Fruit fly (Drosophila melanogaster) ovary, adult (tissue): ENCODE data around the gene Cpr65Aw.
"Not testable (repeated sequence)": the region's sequence is repeated elsewhere in the genome, so short reads cannot be mapped to it uniquely, and the experiment has no call there.

Source experiments
- CG17801 ChIP-seq: fragments of 200-800 bp; optimal IDR thresholded peaks from 2 replicates; lab custom pipeline; 2019; ENCODE audit warnings: missing biosample characterization, mild to moderate bottlenecking, missing genetic modification characterization, moderate library complexity; ENCODE audit not compliant: partially characterized antibody

The Cpr65Aw gene

dm6 chr3L:6150757-6151354 is 8.6 kb upstream of the Cpr65Aw start, which contains the start of the genes Cpr65Ax2 and Lcp65Aa:
TSS of gene Cpr65Ax2 (minus strand) at chr3L:6150857.
TSS of gene Lcp65Aa (plus strand) at chr3L:6151304.
- TF ChIP-seq CG17801 (GFP tag; lab: Kevin White, UChicago) = not testable (repeated sequence)

dm6 chr3L:6149248-6149647 is 7.0 kb upstream of the Cpr65Aw start, which contains the start of gene Lcp65Ab1:
TSS of gene Lcp65Ab1 (plus strand) at chr3L:6149548.
- not testable (repeated sequence) for TF ChIP-seq CG17801 (GFP tag; lab: Kevin White, UChicago)

- not testable (repeated sequence) for TF ChIP-seq CG17801 (GFP tag; lab: Kevin White, UChicago)
These were observed 5.7 kb upstream of the Cpr65Aw start, which contains the start of gene Cpr65Ax1 for dm6 chr3L:6147887-6148286. TSS of gene Cpr65Ax1 (minus strand) at chr3L:6147987.

dm6 chr3L:6146374-6146773 is 4.2 kb upstream of the Cpr65Aw start, which contains the start of gene Lcp65Ab2:
TSS of gene Lcp65Ab2 (plus strand) at chr3L:6146674.
- not testable (repeated sequence) for TF ChIP-seq CG17801 (GFP tag; lab: Kevin White, UChicago)

dm6 chr3L:6144769-6145220 is 2.6 kb upstream of the Cpr65Aw start, which contains the start of gene Lcp65Ac:
TSS of gene Lcp65Ac (plus strand) at chr3L:6144819.
- TF ChIP-seq CG17801 (GFP tag; lab: Kevin White, UChicago) = no peak

- no peak for TF ChIP-seq CG17801 (GFP tag; lab: Kevin White, UChicago)
These were observed 1.1 kb upstream of the Cpr65Aw start, which contains the start of gene Lcp65Ad for dm6 chr3L:6143188-6143755. TSS of gene Lcp65Ad (plus strand) at chr3L:6143395.

dm6 chr3L:6141538-6141937 is 675 bp downstream of the Cpr65Aw start:
- TF ChIP-seq CG17801 (GFP tag; lab: Kevin White, UChicago) = no peak

dm6 chr3L:6140771-6141472 is 1.3 kb downstream of the Cpr65Aw start:
- TF ChIP-seq CG17801 (GFP tag; lab: Kevin White, UChicago) = no peak

- TF ChIP-seq CG17801 (GFP tag; lab: Kevin White, UChicago) = no peak
These were observed 2.2 kb downstream of the Cpr65Aw start, which contains the start of gene Cpr65Av for dm6 chr3L:6139924-6140574. TSS of gene Cpr65Av (minus strand) at chr3L:6139974.

dm6 chr3L:6138586-6138985 is 3.6 kb downstream of the Cpr65Aw start:
- no peak for TF ChIP-seq CG17801 (GFP tag; lab: Kevin White, UChicago)

- TF ChIP-seq CG17801 (GFP tag; lab: Kevin White, UChicago) = no peak
These were observed 4.2 kb downstream of the Cpr65Aw start, which contains the start of gene Lcp65Ae for dm6 chr3L:6138018-6138417. TSS of gene Lcp65Ae (minus strand) at chr3L:6138118.

dm6 chr3L:6136691-6137090 is 5.5 kb downstream of the Cpr65Aw start, which contains the start of gene Lcp65Af:
TSS of gene Lcp65Af (minus strand) at chr3L:6136791.
- no peak for TF ChIP-seq CG17801 (GFP tag; lab: Kevin White, UChicago)

- TF ChIP-seq CG17801 (GFP tag; lab: Kevin White, UChicago) = no peak
These were observed 7.0 kb downstream of the Cpr65Aw start, which contains the start of gene Lcp65Ag1 for dm6 chr3L:6135174-6135573. TSS of gene Lcp65Ag1 (minus strand) at chr3L:6135274.

dm6 chr3L:6133546-6133945 is 8.7 kb downstream of the Cpr65Aw start, which contains the start of gene Lcp65Ag2:
TSS of gene Lcp65Ag2 (minus strand) at chr3L:6133593.
- TF ChIP-seq CG17801 (GFP tag; lab: Kevin White, UChicago) = no peak
